Fruit fly (Drosophila melanogaster): ENCODE data around the gene CG10185.

DNA sequence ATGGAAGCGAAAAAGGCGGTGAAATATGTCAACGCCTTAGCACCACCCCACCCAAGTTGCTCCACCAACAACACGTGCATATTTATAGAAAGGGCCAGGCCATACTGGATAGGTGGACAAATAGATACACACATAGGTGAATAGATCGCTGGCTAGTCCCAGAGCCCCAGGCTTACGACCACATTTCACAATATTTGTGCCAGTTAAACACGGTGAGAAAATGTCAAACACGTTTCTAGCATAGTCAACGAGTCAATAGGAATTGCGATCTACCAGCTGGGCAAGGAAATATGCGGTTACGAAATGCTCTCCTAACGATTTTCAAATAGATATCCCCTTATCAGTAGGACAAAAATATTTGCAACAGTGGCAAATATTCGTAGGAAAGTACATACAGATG lies 27.5 kb upstream of the CG10185 start:
- no peak for TF ChIP-seq usp (GFP tag; optimal IDR thresholded peaks at IDR 0.05)
- no peak for TF ChIP-seq pan (optimal IDR thresholded peaks at IDR 0.05)

Data from whole organism.